Fruit fly (Drosophila melanogaster) Kc167 (cell line): Measurements from ENCODE around the gene CG13073.

Source experiments
- h ChIP-seq: fragments of >200 bp; optimal IDR thresholded peaks from 3 replicates; lab custom pipeline; 2018; ENCODE audit warnings: missing external identifiers
- insv ChIP-seq: fragments of >200 bp; optimal IDR thresholded peaks from 3 replicates; lab custom pipeline; 2018; ENCODE audit warnings: missing external identifiers
- psq ChIP-seq: fragments of >200 bp; optimal IDR thresholded peaks from 2 replicates; lab custom pipeline; 2017; ENCODE audit warnings: missing external identifiers
- ttk ChIP-seq: sonication (Bioruptor generic); optimal IDR thresholded peaks from 2 replicates; lab custom pipeline; 2017; ENCODE audit warnings: missing external identifiers

DNA sequence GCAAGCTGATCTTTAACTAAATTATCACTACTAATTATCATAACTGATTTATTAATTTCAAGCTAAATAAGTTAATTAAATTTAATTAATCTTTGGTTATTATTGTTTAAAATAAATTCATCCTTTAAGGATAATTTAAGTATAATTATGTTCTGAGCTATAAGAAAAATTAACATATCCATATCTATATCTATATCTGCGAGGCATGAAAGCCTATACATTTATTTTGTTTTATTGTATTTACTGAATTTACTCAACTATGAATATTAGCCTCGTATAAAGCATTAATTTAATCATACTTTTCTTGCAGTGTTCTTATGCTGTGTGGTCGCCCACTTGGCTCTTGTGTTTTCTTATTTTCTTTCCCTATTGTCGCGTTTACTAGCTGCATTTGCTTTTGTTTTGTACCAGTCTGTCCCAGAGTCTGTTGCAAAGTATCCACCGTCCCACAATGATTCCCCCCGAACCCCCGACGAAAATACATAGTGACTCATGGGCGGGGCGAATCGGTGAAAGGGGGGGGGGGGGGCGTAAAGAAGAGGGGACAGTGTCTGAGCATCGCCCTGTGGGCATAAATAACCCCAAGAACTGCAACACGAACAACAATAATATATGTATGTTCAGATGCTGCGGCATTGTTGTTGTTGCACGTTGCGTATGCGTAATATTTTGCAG, 2.4 kb downstream of the CG13073 start:
- TF ChIP-seq insv (lab: Kevin White, UChicago) (no peak), h (lab: Kevin White, UChicago) (no peak), psq (lab: Kevin White, UChicago) (no peak), ttk (no peak)
